Worm (Caenorhabditis elegans) whole organism, L1 larva: ENCODE results near the gene F16H6.3.

Experiments
- F16B12.6 ChIP-seq: fragments of 150-350 bp; optimal IDR thresholded peaks from 2 replicates; lab custom pipeline; 2014; ENCODE audit warnings: missing biosample characterization, missing genetic modification characterization
- ama-1 ChIP-seq: fragments of 150-350 bp; optimal IDR thresholded peaks from 2 replicates; lab custom pipeline; 2014
- egl-27 ChIP-seq, 2 experiments: fragments of 150-350 bp in 1 of 2; sonication (generic microtip); optimal IDR thresholded peaks; 3 replicates each; lab custom pipeline; 2017 to 2018; ENCODE audit warnings: missing biosample characterization in 2 of 2, missing genetic modification characterization in 2 of 2, missing genetic modification reagents in 2 of 2
- hlh-17 ChIP-seq: fragments of 200-800 bp; sonication (Bioruptor generic); optimal IDR thresholded peaks from 2 replicates; lab custom pipeline; 2018; ENCODE audit warnings: missing genetic modification characterization, mild to moderate bottlenecking, missing compliant biosample characterization, moderate library complexity, borderline replicate concordance
- lin-15B ChIP-seq: fragments of 150-350 bp; sonication (generic microtip); optimal IDR thresholded peaks from 3 replicates; lab custom pipeline; 2014; ENCODE audit warnings: missing biosample characterization, missing genetic modification characterization
- mep-1 ChIP-seq: fragments of 150-350 bp; optimal IDR thresholded peaks from 2 replicates; lab custom pipeline; 2014; ENCODE audit warnings: missing biosample characterization, missing genetic modification characterization
- nhr-12 ChIP-seq: sonication (generic microtip); optimal IDR thresholded peaks from 2 replicates; lab custom pipeline; 2017; ENCODE audit warnings: missing biosample characterization, missing genetic modification characterization
- nhr-77 ChIP-seq: fragments of 150-350 bp; optimal IDR thresholded peaks from 2 replicates; lab custom pipeline; 2014; ENCODE audit warnings: missing biosample characterization, missing genetic modification characterization
- nhr-85 ChIP-seq: sonication (generic microtip); peaks from one replicate; lab custom pipeline; 2016; ENCODE audit warnings: missing genetic modification characterization, inconsistent platforms, missing compliant biosample characterization
- snpc-4 ChIP-seq: fragments of 150-350 bp; optimal IDR thresholded peaks from 2 replicates; lab custom pipeline; 2014; ENCODE audit warnings: missing biosample characterization, missing genetic modification characterization
- unc-130 ChIP-seq: fragments of 150-350 bp; optimal IDR thresholded peaks from 2 replicates; lab custom pipeline; 2017; ENCODE audit warnings: missing biosample characterization, missing genetic modification characterization, inconsistent platforms
- unc-98 ChIP-seq: fragments of 200-800 bp; sonication (Bioruptor generic); IDR thresholded peaks from 2 replicates; pipeline ENCODE4 v1.3.6; 2022; ENCODE audit warnings: missing genetic modification characterization, missing compliant biosample characterization
- zag-1 ChIP-seq: fragments of 150-350 bp; optimal IDR thresholded peaks from 2 replicates; lab custom pipeline; 2014; ENCODE audit warnings: missing biosample characterization, missing genetic modification characterization
- ztf-11 ChIP-seq, 2 experiments: sonication (generic microtip); optimal IDR thresholded peaks; 2 replicates each; lab custom pipeline; 2016 to 2017; ENCODE audit warnings: missing genetic modification characterization in 2 of 2, missing biosample characterization in 1 of 2, missing compliant biosample characterization in 1 of 2

- no peak for TF ChIP-seq mep-1 (tag; lab: Kevin White, UChicago)
- TF ChIP-seq unc-98 (GFP tag; lab: Robert Waterston, UW), result no peak
- no peak for TF ChIP-seq unc-130 (tag; lab: Kevin White, UChicago)
- no peak for TF ChIP-seq nhr-12
- no peak for TF ChIP-seq zag-1 (tag; lab: Kevin White, UChicago)
- TF ChIP-seq hlh-17 (GFP tag; lab: Kevin White, UChicago), result no peak
- no peak for TF ChIP-seq nhr-77 (tag; lab: Kevin White, UChicago)
- TF ChIP-seq nhr-85 (tag; lab: Kevin White, UChicago), result no peak
- TF ChIP-seq egl-27 (tag; optimal IDR thresholded peaks at IDR 0.05; lab: Kevin White, UChicago), result no peak
- no peak for TF ChIP-seq ama-1 (lab: Kevin White, UChicago)
- TF ChIP-seq F16B12.6 (tag; lab: Kevin White, UChicago), result no peak
- no peak for TF ChIP-seq snpc-4
- TF ChIP-seq lin-15B (tag; lab: Kevin White, UChicago), result no peak
- no peak for TF ChIP-seq ztf-11 (tag; optimal IDR thresholded peaks at IDR 0.05; lab: Kevin White, UChicago)
Measured at ce11 chrV:18146077-18146476, 49.0 kb upstream of the F16H6.3 start, which contains the start of gene C14A6.3.
